Worm (Caenorhabditis elegans) whole organism, young adult: Measurements from ENCODE around the gene agl-1.

Source experiments
- B0019.2 ChIP-seq: fragments of 200-800 bp; sonication (Bioruptor generic); conservative IDR thresholded peaks from 2 replicates; pipeline ENCODE4 v1.3.6; 2022; ENCODE audit warnings: missing genetic modification reagents, missing genetic modification characterization, missing compliant biosample characterization
- B0336.3 ChIP-seq: fragments of 200-800 bp; sonication (Bioruptor generic); IDR thresholded peaks from 2 replicates; pipeline ENCODE4 v1.3.6; 2022; ENCODE audit warnings: missing genetic modification characterization, missing compliant biosample characterization
- C06A6.2 ChIP-seq: fragments of 200-800 bp; sonication (Bioruptor generic); conservative IDR thresholded peaks from 2 replicates; pipeline ENCODE4 v1.3.6; 2022; ENCODE audit warnings: missing genetic modification characterization, missing compliant biosample characterization
- C17E4.6 ChIP-seq: fragments of 200-800 bp; sonication (Bioruptor generic); IDR thresholded peaks from 2 replicates; pipeline ENCODE4 v1.3.6; 2022; ENCODE audit warnings: missing genetic modification reagents, missing genetic modification characterization, missing compliant biosample characterization
- F22D6.2 ChIP-seq: sonication (generic microtip); optimal IDR thresholded peaks from 2 replicates; lab custom pipeline; 2016; ENCODE audit warnings: mild to moderate bottlenecking, missing genetic modification characterization, missing compliant biosample characterization
- F49E8.2 ChIP-seq: sonication (generic microtip); optimal IDR thresholded peaks from 3 replicates; lab custom pipeline; 2017; ENCODE audit warnings: missing genetic modification characterization, mild to moderate bottlenecking, missing compliant biosample characterization, antibody characterized with exemption, moderate library complexity; ENCODE audit not compliant: insufficient read depth
- F55B11.4 ChIP-seq: sonication (generic microtip); optimal IDR thresholded peaks from 2 replicates; lab custom pipeline; 2016; ENCODE audit warnings: missing compliant biosample characterization, missing genetic modification characterization, borderline replicate concordance; ENCODE audit not compliant: insufficient read depth
- F57A8.1 ChIP-seq: fragments of 200-800 bp; sonication (Bioruptor generic); optimal IDR thresholded peaks from 2 replicates; lab custom pipeline; 2018; ENCODE audit warnings: mild to moderate bottlenecking, missing genetic modification characterization, moderate library complexity, missing compliant biosample characterization
- T26A5.8 ChIP-seq: sonication (generic microtip); optimal IDR thresholded peaks from 2 replicates; lab custom pipeline; 2016; ENCODE audit warnings: missing genetic modification characterization, missing compliant biosample characterization
- Y67H2A.10 ChIP-seq: fragments of 200-800 bp; sonication (Bioruptor generic); conservative IDR thresholded peaks from 2 replicates; pipeline ENCODE4 v1.3.6; 2022; ENCODE audit warnings: missing genetic modification reagents, missing genetic modification characterization, missing compliant biosample characterization
- Y79H2A.3 ChIP-seq: fragments of 200-800 bp; sonication (Bioruptor generic); conservative IDR thresholded peaks from 2 replicates; pipeline ENCODE4 v1.3.6; 2022; ENCODE audit warnings: missing genetic modification reagents, missing genetic modification characterization, missing compliant biosample characterization
- akir-1 ChIP-seq: fragments of 200-800 bp; sonication (Bioruptor generic); optimal IDR thresholded peaks from 2 replicates; lab custom pipeline; 2018; ENCODE audit warnings: mild to moderate bottlenecking, missing genetic modification characterization, moderate library complexity, missing compliant biosample characterization
- aptf-3 ChIP-seq: fragments of 200-800 bp; sonication (Bioruptor generic); IDR thresholded peaks from 2 replicates; pipeline ENCODE4 v1.3.6; 2022; ENCODE audit warnings: missing genetic modification characterization, missing compliant biosample characterization
- atf-7 ChIP-seq: sonication (generic microtip); optimal IDR thresholded peaks from 2 replicates; lab custom pipeline; 2017; ENCODE audit warnings: mild to moderate bottlenecking, missing genetic modification characterization, missing compliant biosample characterization
- athp-1 ChIP-seq: sonication (generic microtip); optimal IDR thresholded peaks from 2 replicates; lab custom pipeline; 2017; ENCODE audit warnings: mild to moderate bottlenecking, missing genetic modification characterization, missing compliant biosample characterization
- attf-3 ChIP-seq: fragments of 200-800 bp; sonication (Bioruptor generic); conservative IDR thresholded peaks from 2 replicates; pipeline ENCODE4 v1.3.6; 2022; ENCODE audit warnings: missing genetic modification reagents, missing genetic modification characterization, missing compliant biosample characterization
- attf-6 ChIP-seq: fragments of 200-800 bp; sonication (Bioruptor generic); IDR thresholded peaks from 2 replicates; pipeline ENCODE4 v1.3.6; 2022; ENCODE audit warnings: missing genetic modification reagents, missing genetic modification characterization, missing compliant biosample characterization
- cebp-1 ChIP-seq, 2 experiments: fragments of 200-800 bp in 1 of 2; sonication (Bioruptor generic) in 1 of 2; sonication (generic microtip) in 1 of 2; IDR thresholded peaks in 1 of 2; optimal IDR thresholded peaks in 1 of 2; 2 replicates each; pipeline versions ENCODE4 v1.3.6 to Lab custom; 2017 to 2022; ENCODE audit warnings: missing compliant biosample characterization in 2 of 2, missing genetic modification characterization in 2 of 2, mild to moderate bottlenecking in 1 of 2, missing genetic modification reagents in 1 of 2, moderate library complexity in 1 of 2
- ceh-58 ChIP-seq: fragments of 200-800 bp; sonication (Bioruptor generic); IDR thresholded peaks from 2 replicates; pipeline ENCODE4 v1.3.6; 2022; ENCODE audit warnings: missing genetic modification characterization, missing compliant biosample characterization
- ceh-91 ChIP-seq: fragments of 200-800 bp; sonication (Bioruptor generic); IDR thresholded peaks from 2 replicates; pipeline ENCODE4 v1.3.6; 2022; ENCODE audit warnings: missing genetic modification reagents, missing genetic modification characterization, missing compliant biosample characterization
- die-1 ChIP-seq: sonication (generic microtip); optimal IDR thresholded peaks from 2 replicates; lab custom pipeline; 2016; ENCODE audit warnings: missing genotype, mild to moderate bottlenecking, missing genetic modification characterization, missing compliant biosample characterization
- dox-1 ChIP-seq: fragments of 200-800 bp; sonication (Bioruptor generic); IDR thresholded peaks from 2 replicates; pipeline ENCODE4 v1.3.6; 2022; ENCODE audit warnings: missing genetic modification reagents, missing genetic modification characterization, missing compliant biosample characterization
- fkh-3 ChIP-seq: sonication (generic microtip); optimal IDR thresholded peaks from 2 replicates; lab custom pipeline; 2016; ENCODE audit warnings: mild to moderate bottlenecking, missing genetic modification characterization, missing compliant biosample characterization
- him-1 ChIP-seq: sonication (generic microtip); optimal IDR thresholded peaks from 2 replicates; lab custom pipeline; 2016; ENCODE audit warnings: missing genotype, missing genetic modification reagents, missing genetic modification characterization, missing compliant biosample characterization
- hmg-1.2 ChIP-seq: fragments of 200-800 bp; sonication (Bioruptor generic); IDR thresholded peaks from 2 replicates; pipeline ENCODE4 v1.3.6; 2022; ENCODE audit warnings: missing genetic modification reagents, missing genetic modification characterization, missing compliant biosample characterization
- hmg-20 ChIP-seq: fragments of 200-800 bp; sonication (Bioruptor generic); IDR thresholded peaks from 2 replicates; pipeline ENCODE4 v1.3.6; 2022; ENCODE audit warnings: missing genetic modification reagents, missing genetic modification characterization, missing compliant biosample characterization
- let-526 ChIP-seq: fragments of 200-800 bp; sonication (Bioruptor generic); IDR thresholded peaks from 2 replicates; pipeline ENCODE4 v1.3.6; 2022; ENCODE audit warnings: missing genetic modification reagents, missing genetic modification characterization, missing compliant biosample characterization
- lin-26 ChIP-seq: fragments of 200-800 bp; sonication (Bioruptor generic); IDR thresholded peaks from 2 replicates; pipeline ENCODE4 v1.3.6; 2022; ENCODE audit warnings: missing genetic modification reagents, missing genetic modification characterization, missing compliant biosample characterization
- lin-40 ChIP-seq: sonication (generic microtip); optimal IDR thresholded peaks from 2 replicates; lab custom pipeline; 2016; ENCODE audit warnings: missing genetic modification characterization, mild to moderate bottlenecking, missing compliant biosample characterization, missing genotype, missing genetic modification reagents
- lin-54 ChIP-seq: fragments of 200-800 bp; sonication (Bioruptor generic); optimal IDR thresholded peaks from 2 replicates; lab custom pipeline; 2018; ENCODE audit warnings: mild to moderate bottlenecking, missing genetic modification characterization, missing compliant biosample characterization
- lir-1 ChIP-seq: fragments of 200-800 bp; sonication (Bioruptor generic); conservative IDR thresholded peaks from 2 replicates; pipeline ENCODE4 v1.3.6; 2022; ENCODE audit warnings: missing genetic modification reagents, missing genetic modification characterization, missing compliant biosample characterization
- lsl-1 ChIP-seq: fragments of 200-800 bp; sonication (Bioruptor generic); optimal IDR thresholded peaks from 2 replicates; lab custom pipeline; 2018; ENCODE audit warnings: mild to moderate bottlenecking, missing genetic modification characterization, moderate library complexity, missing compliant biosample characterization
- mel-28 ChIP-seq: sonication (generic microtip); optimal IDR thresholded peaks from 2 replicates; lab custom pipeline; 2016; ENCODE audit warnings: borderline replicate concordance, mild to moderate bottlenecking, missing genetic modification characterization, missing compliant biosample characterization
- mxl-1 ChIP-seq: sonication (generic microtip); optimal IDR thresholded peaks from 2 replicates; lab custom pipeline; 2016; ENCODE audit warnings: missing genetic modification characterization, missing compliant biosample characterization
- nfya-1 ChIP-seq: sonication (generic microtip); optimal IDR thresholded peaks from 2 replicates; lab custom pipeline; 2017; ENCODE audit warnings: antibody characterized with exemption, missing compliant biosample characterization, missing genetic modification characterization, borderline replicate concordance; ENCODE audit not compliant: insufficient read depth
- nfya-2 ChIP-seq: fragments of 200-800 bp; sonication (Bioruptor generic); IDR thresholded peaks from 2 replicates; pipeline ENCODE4 v1.3.6; 2022; ENCODE audit warnings: missing genetic modification reagents, missing genetic modification characterization, missing compliant biosample characterization
- pbrm-1 ChIP-seq: fragments of 200-800 bp; sonication (Bioruptor generic); IDR thresholded peaks from 2 replicates; pipeline ENCODE4 v1.3.6; 2022; ENCODE audit warnings: missing genetic modification reagents, missing genetic modification characterization, missing compliant biosample characterization
- rcor-1 ChIP-seq: fragments of 200-800 bp; sonication (Bioruptor generic); IDR thresholded peaks from 2 replicates; pipeline ENCODE4 v1.3.6; 2022; ENCODE audit warnings: missing genetic modification reagents, missing genetic modification characterization, missing compliant biosample characterization
- snpc-1.3 ChIP-seq: sonication (generic microtip); optimal IDR thresholded peaks from 2 replicates; lab custom pipeline; 2017; ENCODE audit warnings: missing genetic modification characterization, mild to moderate bottlenecking, missing compliant biosample characterization, antibody characterized with exemption, moderate library complexity, missing genotype, missing genetic modification reagents; ENCODE audit not compliant: insufficient read depth
- sptf-2 ChIP-seq: fragments of 200-800 bp; sonication (Bioruptor generic); optimal IDR thresholded peaks from 2 replicates; lab custom pipeline; 2018; ENCODE audit warnings: mild to moderate bottlenecking, missing genetic modification characterization, missing compliant biosample characterization
- tbp1 ChIP-seq: fragments of 200-800 bp; sonication (Bioruptor generic); optimal IDR thresholded peaks from 2 replicates; lab custom pipeline; 2018; ENCODE audit warnings: mild to moderate bottlenecking, missing genetic modification characterization, missing compliant biosample characterization
- tbx-9 ChIP-seq: sonication (generic microtip); optimal IDR thresholded peaks from 2 replicates; lab custom pipeline; 2016; ENCODE audit warnings: borderline replicate concordance, missing genetic modification characterization, inconsistent platforms, missing compliant biosample characterization
- zfh-2 ChIP-seq: fragments of 200-800 bp; sonication (Bioruptor generic); conservative IDR thresholded peaks from 2 replicates; pipeline ENCODE4 v1.3.6; 2022; ENCODE audit warnings: missing genetic modification reagents, missing genetic modification characterization, missing compliant biosample characterization
- ztf-22 ChIP-seq: fragments of 200-800 bp; sonication (Bioruptor generic); optimal IDR thresholded peaks from 2 replicates; lab custom pipeline; 2018; ENCODE audit warnings: mild to moderate bottlenecking, missing genetic modification characterization, moderate library complexity, missing compliant biosample characterization
- ztf-26 ChIP-seq: sonication (generic microtip); optimal IDR thresholded peaks from 2 replicates; lab custom pipeline; 2017; ENCODE audit warnings: missing genetic modification characterization, missing compliant biosample characterization

The agl-1 gene

ce11 chrII:14350768-14351167 is 7.1 kb downstream of the agl-1 start (continued):
- TF ChIP-seq ceh-58 (GFP tag; lab: Robert Waterston, UW): 0 out of 2 replicates have a peak, but pooled peaks have one; percentile 58
- TF ChIP-seq ztf-22 (GFP tag; lab: Kevin White, UChicago): no peak
- TF ChIP-seq hmg-20: no peak
- peak; percentile 36 for TF ChIP-seq tbx-9
- no peak for TF ChIP-seq snpc-1.3 (tag; lab: Kevin White, UChicago)
- TF ChIP-seq zfh-2 (GFP tag; lab: Robert Waterston, UW): peak; percentile 6; the same call in 1 of the 2 replicates
- no peak for TF ChIP-seq aptf-3 (GFP tag; lab: Robert Waterston, UW)
- peak; percentile 55 for TF ChIP-seq rcor-1
- TF ChIP-seq die-1 (tag; lab: Kevin White, UChicago): no peak
- TF ChIP-seq cebp-1 (GFP tag; IDR thresholded peaks at IDR 0.05; lab: Robert Waterston, UW): no peak
- peak; percentile 71 for TF ChIP-seq cebp-1 (tag; optimal IDR thresholded peaks at IDR 0.05; lab: Kevin White, UChicago)
- TF ChIP-seq F22D6.2 (tag; lab: Kevin White, UChicago): no peak
- TF ChIP-seq atf-7 (tag; lab: Kevin White, UChicago): peak; percentile 68
- TF ChIP-seq T26A5.8: peak; percentile 4
- 0 out of 2 replicates have a peak, but pooled peaks have one; percentile 66 for TF ChIP-seq nfya-2 (GFP tag; lab: Robert Waterston, UW)
- TF ChIP-seq lin-54 (GFP tag; lab: Kevin White, UChicago): peak; percentile 30
- 0 out of 2 replicates have a peak, but pooled peaks have one; percentile 49 for TF ChIP-seq Y67H2A.10 (GFP tag; lab: Robert Waterston, UW)
- no peak for TF ChIP-seq him-1 (tag; lab: Kevin White, UChicago)
- TF ChIP-seq nfya-1 (tag; lab: Kevin White, UChicago): no peak
- TF ChIP-seq lin-26 (GFP tag; lab: Robert Waterston, UW): 0 out of 2 replicates have a peak, but pooled peaks have one; percentile 53
- peak; percentile 53 for TF ChIP-seq athp-1 (tag; lab: Kevin White, UChicago)
- TF ChIP-seq tbp1 (GFP tag; lab: Kevin White, UChicago): peak; percentile 48
- 0 out of 2 replicates have a peak, but pooled peaks have one; percentile 32 for TF ChIP-seq Y79H2A.3 (GFP tag; lab: Robert Waterston, UW)
- TF ChIP-seq akir-1 (GFP tag; lab: Kevin White, UChicago): no peak
- no peak for TF ChIP-seq mxl-1 (tag; lab: Kevin White, UChicago)
- TF ChIP-seq pbrm-1: 0 out of 2 replicates have a peak, but pooled peaks have one; percentile 28
- TF ChIP-seq F49E8.2 (tag; lab: Kevin White, UChicago): peak; percentile 75
- TF ChIP-seq attf-3 (GFP tag; lab: Robert Waterston, UW): no peak
- peak; percentile 25; the same call in 1 of the 2 replicates for TF ChIP-seq hmg-1.2 (GFP tag; lab: Robert Waterston, UW)
- no peak for TF ChIP-seq lir-1 (GFP tag; lab: Robert Waterston, UW)
- no peak for TF ChIP-seq mel-28 (tag; lab: Kevin White, UChicago)
- no peak for TF ChIP-seq B0019.2 (GFP tag; lab: Robert Waterston, UW)

ce11 chrII:14349356-14349923 is 8.5 kb downstream of the agl-1 start, which contains the start of the genes Y54G11A.17, lin-7 and elof-1:
TSS of gene Y54G11A.17 (minus strand) at chrII:14349406.
TSS of gene lin-7 (minus strand) at chrII:14349406.
TSS of gene elof-1 (plus strand) at chrII:14349738.
- TF ChIP-seq lin-54 (GFP tag; lab: Kevin White, UChicago): peak; percentile 84
- TF ChIP-seq ceh-58 (GFP tag; lab: Robert Waterston, UW): no peak
- no peak for TF ChIP-seq let-526 (GFP tag; lab: Robert Waterston, UW)
- no peak for TF ChIP-seq B0336.3 (GFP tag; lab: Robert Waterston, UW)
- TF ChIP-seq attf-6: no peak
- no peak; the same call in 1 of the 2 replicates for TF ChIP-seq lir-1 (GFP tag; lab: Robert Waterston, UW)
- no peak for TF ChIP-seq fkh-3 (tag; lab: Kevin White, UChicago)
- peak; percentile 50 for TF ChIP-seq ceh-91 (GFP tag; lab: Robert Waterston, UW)
- TF ChIP-seq attf-3 (GFP tag; lab: Robert Waterston, UW): 0 out of 2 replicates have a peak, but pooled peaks have one; percentile 49
- peak; percentile 97 for TF ChIP-seq lsl-1 (GFP tag; lab: Kevin White, UChicago)
- no peak for TF ChIP-seq sptf-2 (GFP tag; lab: Kevin White, UChicago)
- peak; percentile 73 for TF ChIP-seq lin-40 (tag; lab: Kevin White, UChicago)
- TF ChIP-seq C06A6.2 (GFP tag; lab: Robert Waterston, UW): no peak
- TF ChIP-seq ztf-26 (tag; lab: Kevin White, UChicago): peak; percentile 23
- TF ChIP-seq C17E4.6: peak; percentile 44; the same call in 1 of the 2 replicates
- no peak for TF ChIP-seq F55B11.4 (tag; lab: Kevin White, UChicago)
- peak; percentile 83 for TF ChIP-seq dox-1
- no peak for TF ChIP-seq F57A8.1 (GFP tag; lab: Kevin White, UChicago)
